Worm (Caenorhabditis elegans): Measurements from ENCODE around the gene Y39F10C.3.

Y39F10C.3 gene

ce11 chrII:658369-658768 is 15.8 kb upstream of the Y39F10C.3 start, which contains the start of gene sdz-24:
TSS of gene sdz-24 (plus strand) at chrII:658669.
- no peak for TF ChIP-seq aly-2 (tag; optimal IDR thresholded peaks at IDR 0.05)
- no peak for TF ChIP-seq crh-2 (tag; optimal IDR thresholded peaks at IDR 0.05)
- TF ChIP-seq lin-11 (tag; optimal IDR thresholded peaks at IDR 0.05), result no peak
- no peak for TF ChIP-seq nhr-10 (tag; optimal IDR thresholded peaks at IDR 0.05)
- no peak for TF ChIP-seq nhr-6 (tag; optimal IDR thresholded peaks at IDR 0.05)
- TF ChIP-seq ama-1 (optimal IDR thresholded peaks at IDR 0.05), result no peak
- TF ChIP-seq ZK546.5 (tag; optimal IDR thresholded peaks at IDR 0.05), result no peak
- TF ChIP-seq nhr-12 (tag; optimal IDR thresholded peaks at IDR 0.05), result no peak
- TF ChIP-seq mab-5 (tag; optimal IDR thresholded peaks at IDR 0.05), result no peak
- no peak for TF ChIP-seq elt-1 (tag; optimal IDR thresholded peaks at IDR 0.05)
- no peak for TF ChIP-seq blmp-1 (tag; optimal IDR thresholded peaks at IDR 0.05; ENCODE audit: insufficient read depth)
- TF ChIP-seq dmd-4 (tag; optimal IDR thresholded peaks at IDR 0.05), result no peak
- TF ChIP-seq nhr-11 (tag; optimal IDR thresholded peaks at IDR 0.05), result no peak
- no peak for TF ChIP-seq ztf-1 (GFP tag; conservative IDR thresholded peaks at IDR 0.05)
- no peak for TF ChIP-seq sma-9 (GFP tag; optimal IDR thresholded peaks at IDR 0.05)
- no peak for TF ChIP-seq sma-9 (tag; optimal IDR thresholded peaks at IDR 0.05)

ce11 chrII:661696-662095 is 12.5 kb upstream of the Y39F10C.3 start, which contains the start of gene sri-45:
TSS of gene sri-45 (minus strand) at chrII:661796.
- no peak for TF ChIP-seq sma-3 (GFP tag; optimal IDR thresholded peaks at IDR 0.05)
- no peak for TF ChIP-seq nhr-12 (tag; optimal IDR thresholded peaks at IDR 0.05)
- no peak for TF ChIP-seq ztf-1 (GFP tag; conservative IDR thresholded peaks at IDR 0.05)
- TF ChIP-seq nhr-237 (tag; optimal IDR thresholded peaks at IDR 0.05), result no peak
- TF ChIP-seq nhr-77 (tag; optimal IDR thresholded peaks at IDR 0.05), result no peak
- TF ChIP-seq snpc-4 (tag; optimal IDR thresholded peaks at IDR 0.05), result no peak
- no peak for TF ChIP-seq alr-1 (tag; optimal IDR thresholded peaks at IDR 0.05)
- no peak for TF ChIP-seq nhr-21 (tag; optimal IDR thresholded peaks at IDR 0.05)
- TF ChIP-seq nhr-6 (tag; optimal IDR thresholded peaks at IDR 0.05), result no peak
- TF ChIP-seq ceh-16 (tag; optimal IDR thresholded peaks at IDR 0.05), result no peak
- no peak for TF ChIP-seq nhr-23 (tag; optimal IDR thresholded peaks at IDR 0.05)
- TF ChIP-seq elt-3 (tag; optimal IDR thresholded peaks at IDR 0.05), result no peak
- TF ChIP-seq lin-13 (GFP tag; optimal IDR thresholded peaks at IDR 0.05), result no peak
- TF ChIP-seq lin-11 (tag; optimal IDR thresholded peaks at IDR 0.05), result no peak
- TF ChIP-seq sem-4 (tag; optimal IDR thresholded peaks at IDR 0.05), result no peak
- no peak for TF ChIP-seq unc-62 (GFP tag; optimal IDR thresholded peaks at IDR 0.05)
- no peak for TF ChIP-seq aly-2 (tag; optimal IDR thresholded peaks at IDR 0.05)
- no peak for TF ChIP-seq elt-1 (tag; optimal IDR thresholded peaks at IDR 0.05)
- TF ChIP-seq nhr-25 (tag; optimal IDR thresholded peaks at IDR 0.05), result no peak
- no peak for TF ChIP-seq R02D3.7 (tag; optimal IDR thresholded peaks at IDR 0.05)

- TF ChIP-seq nhr-77 (tag; optimal IDR thresholded peaks at IDR 0.05), result no peak
- no peak for TF ChIP-seq peb-1 (tag; optimal IDR thresholded peaks at IDR 0.05)
- no peak for TF ChIP-seq zag-1 (tag; optimal IDR thresholded peaks at IDR 0.05)
- no peak for TF ChIP-seq C34F6.9 (tag; optimal IDR thresholded peaks at IDR 0.05)
- TF ChIP-seq ztf-4 (tag; optimal IDR thresholded peaks at IDR 0.05), result no peak
- no peak for TF ChIP-seq aly-2 (tag; optimal IDR thresholded peaks at IDR 0.05)
- TF ChIP-seq dmd-4 (tag; optimal IDR thresholded peaks at IDR 0.05), result no peak
- TF ChIP-seq nhr-12 (tag; optimal IDR thresholded peaks at IDR 0.05), result no peak
- TF ChIP-seq skn-1 (tag; optimal IDR thresholded peaks at IDR 0.05), result no peak
- TF ChIP-seq mab-5 (tag; optimal IDR thresholded peaks at IDR 0.05), result no peak
- no peak for TF ChIP-seq nhr-237 (tag; optimal IDR thresholded peaks at IDR 0.05)
- no peak for TF ChIP-seq gmeb-1 (tag; optimal IDR thresholded peaks at IDR 0.05)
- TF ChIP-seq sma-3 (GFP tag; optimal IDR thresholded peaks at IDR 0.05), result no peak
Observed at ce11 chrII:667864-668263, 6.4 kb upstream of the Y39F10C.3 start.

- no peak for TF ChIP-seq ceh-82 (tag; optimal IDR thresholded peaks at IDR 0.05)
- TF ChIP-seq ztf-11 (tag; optimal IDR thresholded peaks at IDR 0.05), result no peak
- no peak for TF ChIP-seq lin-11 (tag; optimal IDR thresholded peaks at IDR 0.05)
Observed at ce11 chrII:671025-671424, 3.2 kb upstream of the Y39F10C.3 start, which contains the start of gene sri-46. TSS of gene sri-46 (minus strand) at chrII:671125.

- TF ChIP-seq elt-3 (tag; optimal IDR thresholded peaks at IDR 0.05), result no peak
- TF ChIP-seq dmd-4 (tag; optimal IDR thresholded peaks at IDR 0.05), result no peak
- TF ChIP-seq elt-1 (tag; optimal IDR thresholded peaks at IDR 0.05), result no peak
- TF ChIP-seq C34F6.9 (tag; optimal IDR thresholded peaks at IDR 0.05), result no peak
Observed at ce11 chrII:675303-675702, 1.1 kb downstream of the Y39F10C.3 start, which contains the start of gene Y39F10C.1. TSS of gene Y39F10C.1 (plus strand) at chrII:675603.

All from whole organism, L2 larva.